Worm (Caenorhabditis elegans) whole organism, young adult: ENCODE results near the gene lmd-3.

ENCODE experiments used
- C06A6.2 ChIP-seq: fragments of 200-800 bp; sonication (Bioruptor generic); conservative IDR thresholded peaks from 2 replicates; pipeline ENCODE4 v1.3.6; 2022; ENCODE audit warnings: missing genetic modification characterization, missing compliant biosample characterization
- F10E7.11 ChIP-seq: sonication (generic microtip); optimal IDR thresholded peaks from 2 replicates; lab custom pipeline; 2017; ENCODE audit warnings: mild to moderate bottlenecking, missing genetic modification characterization, moderate library complexity, missing compliant biosample characterization
- F39B2.1 ChIP-seq: fragments of 200-800 bp; sonication (Bioruptor generic); IDR thresholded peaks from 2 replicates; pipeline ENCODE4 v1.3.6; 2022; ENCODE audit warnings: missing genetic modification reagents, missing genetic modification characterization, missing compliant biosample characterization
- F55B11.4 ChIP-seq: sonication (generic microtip); optimal IDR thresholded peaks from 2 replicates; lab custom pipeline; 2016; ENCODE audit warnings: missing compliant biosample characterization, missing genetic modification characterization, borderline replicate concordance; ENCODE audit not compliant: insufficient read depth
- F57A8.1 ChIP-seq: fragments of 200-800 bp; sonication (Bioruptor generic); optimal IDR thresholded peaks from 2 replicates; lab custom pipeline; 2018; ENCODE audit warnings: mild to moderate bottlenecking, missing genetic modification characterization, moderate library complexity, missing compliant biosample characterization
- Y53F4B.3 ChIP-seq: fragments of 200-800 bp; sonication (Bioruptor generic); IDR thresholded peaks from 2 replicates; pipeline ENCODE4 v1.3.6; 2022; ENCODE audit warnings: missing genetic modification reagents, missing genetic modification characterization, missing compliant biosample characterization
- Y53G8AR.9 ChIP-seq: fragments of 200-800 bp; sonication (Bioruptor generic); conservative IDR thresholded peaks from 2 replicates; pipeline ENCODE4 v1.3.6; 2022; ENCODE audit warnings: missing genetic modification reagents, missing genetic modification characterization, missing compliant biosample characterization
- akir-1 ChIP-seq: fragments of 200-800 bp; sonication (Bioruptor generic); optimal IDR thresholded peaks from 2 replicates; lab custom pipeline; 2018; ENCODE audit warnings: mild to moderate bottlenecking, missing genetic modification characterization, moderate library complexity, missing compliant biosample characterization
- ama-1 ChIP-seq, 3 experiments: fragments of 150-350 bp in 1 of 3; sonication (generic microtip) in 2 of 3; optimal IDR thresholded peaks; 2 replicates each; lab custom pipeline; 2014 to 2018; ENCODE audit warnings: missing biosample characterization in 2 of 3, missing genetic modification characterization in 2 of 3, missing genetic modification reagents in 2 of 3
- aptf-2 ChIP-seq: fragments of 200-800 bp; sonication (Bioruptor generic); conservative IDR thresholded peaks from 2 replicates; pipeline ENCODE4 v1.3.6; 2022; ENCODE audit warnings: missing genetic modification reagents, missing genetic modification characterization, missing compliant biosample characterization
- attf-3 ChIP-seq: fragments of 200-800 bp; sonication (Bioruptor generic); conservative IDR thresholded peaks from 2 replicates; pipeline ENCODE4 v1.3.6; 2022; ENCODE audit warnings: missing genetic modification reagents, missing genetic modification characterization, missing compliant biosample characterization
- bed-2 ChIP-seq: fragments of 200-800 bp; sonication (Bioruptor generic); IDR thresholded peaks from 2 replicates; pipeline ENCODE4 v1.3.6; 2022; ENCODE audit warnings: missing genetic modification reagents, missing genetic modification characterization, missing compliant biosample characterization
- ccch-3 ChIP-seq: fragments of 200-800 bp; sonication (Bioruptor generic); optimal IDR thresholded peaks from 2 replicates; lab custom pipeline; 2018; ENCODE audit warnings: mild to moderate bottlenecking, missing genetic modification characterization, missing compliant biosample characterization
- cebp-1 ChIP-seq, 2 experiments: fragments of 200-800 bp in 1 of 2; sonication (Bioruptor generic) in 1 of 2; sonication (generic microtip) in 1 of 2; IDR thresholded peaks in 1 of 2; optimal IDR thresholded peaks in 1 of 2; 2 replicates each; pipeline versions ENCODE4 v1.3.6 to Lab custom; 2017 to 2022; ENCODE audit warnings: missing compliant biosample characterization in 2 of 2, missing genetic modification characterization in 2 of 2, mild to moderate bottlenecking in 1 of 2, missing genetic modification reagents in 1 of 2, moderate library complexity in 1 of 2
- ceh-100 ChIP-seq: fragments of 200-800 bp; sonication (Bioruptor generic); IDR thresholded peaks from 2 replicates; pipeline ENCODE4 v1.3.6; 2022; ENCODE audit warnings: missing genetic modification reagents, missing genetic modification characterization, missing compliant biosample characterization
- ceh-40 ChIP-seq: fragments of 200-800 bp; sonication (Bioruptor generic); IDR thresholded peaks from 2 replicates; pipeline ENCODE4 v1.3.6; 2022; ENCODE audit warnings: missing genetic modification characterization, missing compliant biosample characterization
- ceh-79 ChIP-seq: sonication (generic microtip); optimal IDR thresholded peaks from 2 replicates; lab custom pipeline; 2017; ENCODE audit warnings: mild to moderate bottlenecking, missing genetic modification characterization, missing compliant biosample characterization
- dox-1 ChIP-seq: fragments of 200-800 bp; sonication (Bioruptor generic); IDR thresholded peaks from 2 replicates; pipeline ENCODE4 v1.3.6; 2022; ENCODE audit warnings: missing genetic modification reagents, missing genetic modification characterization, missing compliant biosample characterization
- efl-1 ChIP-seq: fragments of 150-350 bp; optimal IDR thresholded peaks from 2 replicates; lab custom pipeline; 2014; ENCODE audit warnings: missing biosample characterization, missing genetic modification reagents, missing genetic modification characterization
- ets-4 ChIP-seq: fragments of 200-800 bp; sonication (Bioruptor generic); optimal IDR thresholded peaks from 2 replicates; lab custom pipeline; 2018; ENCODE audit warnings: mild to moderate bottlenecking, missing genetic modification characterization, missing compliant biosample characterization
- hlh-26 ChIP-seq: fragments of 200-800 bp; sonication (Bioruptor generic); conservative IDR thresholded peaks from 2 replicates; pipeline ENCODE4 v1.3.6; 2022; ENCODE audit warnings: missing genetic modification reagents, missing genetic modification characterization, missing compliant biosample characterization
- hmg-1.2 ChIP-seq: fragments of 200-800 bp; sonication (Bioruptor generic); IDR thresholded peaks from 2 replicates; pipeline ENCODE4 v1.3.6; 2022; ENCODE audit warnings: missing genetic modification reagents, missing genetic modification characterization, missing compliant biosample characterization
- lin-40 ChIP-seq: sonication (generic microtip); optimal IDR thresholded peaks from 2 replicates; lab custom pipeline; 2016; ENCODE audit warnings: missing genetic modification characterization, mild to moderate bottlenecking, missing compliant biosample characterization, missing genotype, missing genetic modification reagents
- lin-54 ChIP-seq: fragments of 200-800 bp; sonication (Bioruptor generic); optimal IDR thresholded peaks from 2 replicates; lab custom pipeline; 2018; ENCODE audit warnings: mild to moderate bottlenecking, missing genetic modification characterization, missing compliant biosample characterization
- lsl-1 ChIP-seq: fragments of 200-800 bp; sonication (Bioruptor generic); optimal IDR thresholded peaks from 2 replicates; lab custom pipeline; 2018; ENCODE audit warnings: mild to moderate bottlenecking, missing genetic modification characterization, moderate library complexity, missing compliant biosample characterization
- madf-6 ChIP-seq: fragments of 200-800 bp; sonication (Bioruptor generic); IDR thresholded peaks from 2 replicates; pipeline ENCODE4 v1.3.6; 2022; ENCODE audit warnings: missing genetic modification reagents, missing genetic modification characterization, missing compliant biosample characterization
- madf-8 ChIP-seq: fragments of 200-800 bp; sonication (Bioruptor generic); conservative IDR thresholded peaks from 2 replicates; pipeline ENCODE4 v1.3.6; 2022; ENCODE audit warnings: missing genetic modification reagents, missing genetic modification characterization, missing compliant biosample characterization
- mcd-1 ChIP-seq: fragments of 200-800 bp; sonication (Bioruptor generic); IDR thresholded peaks from 2 replicates; pipeline ENCODE4 v1.3.6; 2022; ENCODE audit warnings: missing genetic modification reagents, missing genetic modification characterization, missing compliant biosample characterization
- mxl-1 ChIP-seq: sonication (generic microtip); optimal IDR thresholded peaks from 2 replicates; lab custom pipeline; 2016; ENCODE audit warnings: missing genetic modification characterization, missing compliant biosample characterization
- nfya-1 ChIP-seq: sonication (generic microtip); optimal IDR thresholded peaks from 2 replicates; lab custom pipeline; 2017; ENCODE audit warnings: antibody characterized with exemption, missing compliant biosample characterization, missing genetic modification characterization, borderline replicate concordance; ENCODE audit not compliant: insufficient read depth
- nhr-80 ChIP-seq: sonication (generic microtip); optimal IDR thresholded peaks from 2 replicates; lab custom pipeline; 2016; ENCODE audit warnings: missing genetic modification characterization, missing compliant biosample characterization
- nhr-90 ChIP-seq: sonication (generic microtip); optimal IDR thresholded peaks from 2 replicates; lab custom pipeline; 2016; ENCODE audit warnings: missing genotype, mild to moderate bottlenecking, missing genetic modification characterization, missing compliant biosample characterization
- pbrm-1 ChIP-seq: fragments of 200-800 bp; sonication (Bioruptor generic); IDR thresholded peaks from 2 replicates; pipeline ENCODE4 v1.3.6; 2022; ENCODE audit warnings: missing genetic modification reagents, missing genetic modification characterization, missing compliant biosample characterization
- rcor-1 ChIP-seq: fragments of 200-800 bp; sonication (Bioruptor generic); IDR thresholded peaks from 2 replicates; pipeline ENCODE4 v1.3.6; 2022; ENCODE audit warnings: missing genetic modification reagents, missing genetic modification characterization, missing compliant biosample characterization
- rec-8 ChIP-seq, 2 experiments: sonication (generic microtip); optimal IDR thresholded peaks; 2 replicates each; lab custom pipeline; 2016; ENCODE audit warnings: mild to moderate bottlenecking in 2 of 2, missing genetic modification characterization in 2 of 2, missing genetic modification reagents in 2 of 2, missing genotype in 2 of 2, missing biosample characterization in 1 of 2, missing compliant biosample characterization in 1 of 2, moderate library complexity in 1 of 2
- sdz-38 ChIP-seq: sonication (generic microtip); optimal IDR thresholded peaks from 2 replicates; lab custom pipeline; 2016; ENCODE audit warnings: missing genotype, missing genetic modification characterization, missing compliant biosample characterization
- snpc-1.1 ChIP-seq: sonication (generic microtip); optimal IDR thresholded peaks from 2 replicates; lab custom pipeline; 2017; ENCODE audit warnings: missing genetic modification characterization, mild to moderate bottlenecking, missing compliant biosample characterization, antibody characterized with exemption, moderate library complexity, missing genotype, missing genetic modification reagents; ENCODE audit not compliant: insufficient read depth
- snpc-1.3 ChIP-seq: sonication (generic microtip); optimal IDR thresholded peaks from 2 replicates; lab custom pipeline; 2017; ENCODE audit warnings: missing genetic modification characterization, mild to moderate bottlenecking, missing compliant biosample characterization, antibody characterized with exemption, moderate library complexity, missing genotype, missing genetic modification reagents; ENCODE audit not compliant: insufficient read depth
- snpc-4 ChIP-seq, 5 experiments: fragments of 150-350 bp in 1 of 5; sonication (generic microtip) in 4 of 5; optimal IDR thresholded peaks; 2 replicates each; lab custom pipeline; 2014 to 2018; ENCODE audit warnings: missing genetic modification characterization in 5 of 5, missing biosample characterization in 3 of 5, antibody characterized with exemption in 2 of 5, mild to moderate bottlenecking in 2 of 5, missing compliant biosample characterization in 2 of 5, missing genotype in 2 of 5, moderate library complexity in 2 of 5, missing genetic modification reagents in 1 of 5
- tbp1 ChIP-seq: fragments of 200-800 bp; sonication (Bioruptor generic); optimal IDR thresholded peaks from 2 replicates; lab custom pipeline; 2018; ENCODE audit warnings: mild to moderate bottlenecking, missing genetic modification characterization, missing compliant biosample characterization

lmd-3 gene

DNA sequence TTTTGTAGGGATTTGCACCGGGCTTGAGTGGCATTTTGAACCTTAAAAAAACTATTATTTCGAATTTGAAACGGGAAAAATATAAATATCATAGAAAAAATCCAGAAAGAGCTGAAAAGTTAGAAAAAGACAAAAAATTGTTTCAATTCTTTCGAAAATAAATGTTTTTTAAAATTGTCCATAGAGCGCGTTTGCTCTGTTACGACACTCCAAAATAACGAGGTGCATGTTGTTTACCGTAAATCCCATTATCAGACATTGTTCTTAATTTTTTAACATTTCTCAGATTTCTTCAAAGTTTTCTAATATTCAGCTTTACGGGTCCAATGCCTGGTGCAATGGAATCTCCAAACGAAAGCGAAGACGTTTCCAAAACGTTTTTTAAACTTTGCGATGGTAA is 17.5 kb upstream of the lmd-3 start, which contains the start of the genes dnj-22 and natc-1 (continued):
- TF ChIP-seq cebp-1 (GFP tag; IDR thresholded peaks at IDR 0.05; lab: Robert Waterston, UW) (no peak), cebp-1 (tag; optimal IDR thresholded peaks at IDR 0.05; lab: Kevin White, UChicago) (peak; percentile 22), tbp1 (GFP tag; lab: Kevin White, UChicago) (peak; percentile 41), bed-2 (GFP tag; lab: Robert Waterston, UW) (no peak), rcor-1 (GFP tag; lab: Robert Waterston, UW) (no peak), ccch-3 (GFP tag; lab: Kevin White, UChicago) (no peak), rec-8 (tag; optimal IDR thresholded peaks at IDR 0.05; lab: Kevin White, UChicago) (no peak), efl-1 (GFP tag; lab: Kevin White, UChicago) (no peak), ceh-79 (tag; lab: Kevin White, UChicago) (no peak), dox-1 (peak; percentile 12; the same call in 1 of the 2 replicates), hlh-26 (GFP tag; lab: Robert Waterston, UW) (no peak), lin-54 (peak; percentile 35)

DNA sequence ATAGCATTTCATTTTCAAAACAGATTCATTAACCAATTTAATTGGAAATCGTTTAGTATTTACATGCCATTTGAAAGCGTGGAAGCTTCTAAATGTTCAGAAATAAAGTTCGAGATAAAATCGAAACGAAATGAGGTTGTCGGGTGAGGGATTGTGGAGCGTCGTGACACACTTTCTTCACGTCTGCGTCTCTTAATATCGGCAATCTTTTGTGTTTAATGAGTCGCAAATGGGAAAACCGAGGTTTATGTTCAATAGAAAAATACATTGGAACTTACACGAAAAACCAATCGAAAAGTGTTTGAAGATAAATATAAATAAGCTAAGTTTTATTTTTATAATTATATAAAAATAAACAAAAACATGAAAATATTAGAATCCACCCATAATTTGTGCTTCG is 16.2 kb upstream of the lmd-3 start:
- TF ChIP-seq mcd-1 (GFP tag; lab: Robert Waterston, UW) (peak; percentile 10; the same call in 1 of the 2 replicates), attf-3 (0 out of 2 replicates have a peak, but pooled peaks have one; percentile 13), mxl-1 (tag; lab: Kevin White, UChicago) (no peak), efl-1 (GFP tag; lab: Kevin White, UChicago) (no peak), snpc-4 (GFP tag; optimal IDR thresholded peaks at IDR 0.05; lab: Kevin White, UChicago) (peak; percentile 49), snpc-4 (tag; optimal IDR thresholded peaks at IDR 0.05; lab: Kevin White, UChicago) (peak in 1 of 4 experiments; percentile 51), hmg-1.2 (GFP tag; lab: Robert Waterston, UW) (peak; percentile 54; the same call in 1 of the 2 replicates), bed-2 (GFP tag; lab: Robert Waterston, UW) (no peak), madf-6 (GFP tag; lab: Robert Waterston, UW) (peak; percentile 25; the same call in 1 of the 2 replicates), nfya-1 (tag; lab: Kevin White, UChicago) (no peak), lin-40 (tag; lab: Kevin White, UChicago) (no peak)

DNA sequence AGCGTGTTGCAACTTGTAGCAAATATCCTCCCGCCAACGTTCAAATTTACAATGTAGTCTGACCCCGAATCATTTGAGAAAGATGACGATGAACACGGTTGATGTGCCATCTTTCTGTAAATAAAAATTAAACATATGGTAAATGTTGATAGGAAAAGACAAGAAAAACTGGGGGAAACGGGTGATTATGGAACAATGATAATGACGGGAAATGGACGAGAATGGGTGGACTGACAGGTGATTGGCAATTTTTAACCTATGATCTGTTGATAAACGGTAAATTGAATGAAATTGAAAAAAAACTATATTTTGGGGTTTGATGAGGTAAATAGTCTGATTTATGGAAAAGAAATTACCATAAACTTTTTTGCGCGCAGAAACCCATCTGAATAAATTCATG is 15.7 kb upstream of the lmd-3 start, which contains the start of gene T23B12.6:
Gene T23B12.6, minus strand, starts transcription at position 114 of the 400 bp plus-strand sequence.
- TF ChIP-seq ceh-100 (GFP tag; lab: Robert Waterston, UW) = no peak
- TF ChIP-seq F57A8.1 = no peak
- peak; percentile 83 for TF ChIP-seq nhr-80 (tag; lab: Kevin White, UChicago)
- no peak for TF ChIP-seq ccch-3 (GFP tag; lab: Kevin White, UChicago)
- no peak for TF ChIP-seq Y53F4B.3 (GFP tag; lab: Robert Waterston, UW)
- no peak for TF ChIP-seq lsl-1 (GFP tag; lab: Kevin White, UChicago)
- peak; percentile 4 for TF ChIP-seq tbp1 (GFP tag; lab: Kevin White, UChicago)
- TF ChIP-seq ama-1 (optimal IDR thresholded peaks at IDR 0.05; lab: Kevin White, UChicago) = no peak
- TF ChIP-seq ama-1 (GFP tag; optimal IDR thresholded peaks at IDR 0.05; lab: Kevin White, UChicago) = no peak
- TF ChIP-seq ceh-40 (GFP tag; lab: Robert Waterston, UW) = no peak
- 0 out of 2 replicates have a peak, but pooled peaks have one; percentile 5 for TF ChIP-seq madf-6 (GFP tag; lab: Robert Waterston, UW)
- TF ChIP-seq nhr-90 (tag; lab: Kevin White, UChicago) = no peak
- no peak for TF ChIP-seq C06A6.2 (GFP tag; lab: Robert Waterston, UW)
- TF ChIP-seq snpc-4 (GFP tag; optimal IDR thresholded peaks at IDR 0.05; lab: Kevin White, UChicago) = no peak
- no peak for TF ChIP-seq snpc-4 (tag; optimal IDR thresholded peaks at IDR 0.05; lab: Kevin White, UChicago)
- TF ChIP-seq F10E7.11 (tag; lab: Kevin White, UChicago) = no peak
- TF ChIP-seq rcor-1 (GFP tag; lab: Robert Waterston, UW) = no peak
- TF ChIP-seq ets-4 (GFP tag; lab: Kevin White, UChicago) = peak; percentile 5
- no peak for TF ChIP-seq nfya-1 (tag; lab: Kevin White, UChicago)
- no peak for TF ChIP-seq snpc-1.3 (tag; lab: Kevin White, UChicago)
- no peak for TF ChIP-seq Y53G8AR.9 (GFP tag; lab: Robert Waterston, UW)
- TF ChIP-seq akir-1 (GFP tag; lab: Kevin White, UChicago) = no peak
- TF ChIP-seq mcd-1 (GFP tag; lab: Robert Waterston, UW) = no peak
- no peak for TF ChIP-seq pbrm-1 (GFP tag; lab: Robert Waterston, UW)
- TF ChIP-seq F55B11.4 (tag; lab: Kevin White, UChicago) = no peak
- no peak for TF ChIP-seq sdz-38 (tag; lab: Kevin White, UChicago)
- TF ChIP-seq snpc-1.1 = no peak
- TF ChIP-seq F39B2.1 (GFP tag; lab: Robert Waterston, UW) = no peak
- peak; percentile 5; the same call in 1 of the 2 replicates for TF ChIP-seq dox-1
- no peak for TF ChIP-seq lin-54
- TF ChIP-seq aptf-2 (GFP tag; lab: Robert Waterston, UW) = no peak
- TF ChIP-seq madf-8 = no peak
